Worm (Caenorhabditis elegans) whole organism, early embryonic: ENCODE data around the gene C06A1.6.

ENCODE experiments used
- B0310.2 ChIP-seq: sonication (generic microtip); optimal IDR thresholded peaks from 2 replicates; lab custom pipeline; 2016; ENCODE audit warnings: mild to moderate bottlenecking, missing genetic modification characterization, missing compliant biosample characterization
- F13C5.2 ChIP-seq: sonication (generic microtip); optimal IDR thresholded peaks from 2 replicates; lab custom pipeline; 2017; ENCODE audit warnings: mild to moderate bottlenecking, missing genetic modification characterization, inconsistent platforms, missing compliant biosample characterization
- aly-1 ChIP-seq: sonication (generic microtip); optimal IDR thresholded peaks from 2 replicates; lab custom pipeline; 2016; ENCODE audit warnings: missing genetic modification characterization, missing compliant biosample characterization
- ama-1 ChIP-seq: fragments of 150-350 bp; optimal IDR thresholded peaks from 2 replicates; lab custom pipeline; 2014
- ceh-13 ChIP-seq: fragments of 200-800 bp; sonication (Bioruptor generic); optimal IDR thresholded peaks from 2 replicates; lab custom pipeline; 2018; ENCODE audit warnings: mild to moderate bottlenecking, missing genetic modification characterization, missing compliant biosample characterization
- ceh-36 ChIP-seq: sonication (generic microtip); optimal IDR thresholded peaks from 2 replicates; lab custom pipeline; 2016; ENCODE audit warnings: missing genetic modification characterization, inconsistent platforms, missing compliant biosample characterization
- ets-7 ChIP-seq: sonication (generic microtip); optimal IDR thresholded peaks from 2 replicates; lab custom pipeline; 2016; ENCODE audit warnings: missing genotype, missing genetic modification characterization, missing compliant biosample characterization
- flt-1 ChIP-seq: fragments of 200-800 bp; sonication (Bioruptor generic); IDR thresholded peaks from 2 replicates; pipeline ENCODE4 v1.3.6; 2022; ENCODE audit warnings: missing genetic modification characterization, missing compliant biosample characterization
- hmbx-1 ChIP-seq: sonication (generic microtip); optimal IDR thresholded peaks from 2 replicates; lab custom pipeline; 2016; ENCODE audit warnings: mild to moderate bottlenecking, missing genetic modification characterization, missing compliant biosample characterization
- hmg-4 ChIP-seq: fragments of 200-800 bp; sonication (Bioruptor generic); optimal IDR thresholded peaks from 2 replicates; lab custom pipeline; 2018; ENCODE audit warnings: mild to moderate bottlenecking, missing genetic modification characterization, missing compliant biosample characterization
- hnd-1 ChIP-seq: sonication (generic microtip); optimal IDR thresholded peaks from 2 replicates; lab custom pipeline; 2016; ENCODE audit warnings: missing genetic modification characterization, missing compliant biosample characterization
- pes-1 ChIP-seq: fragments of 200-800 bp; sonication (Bioruptor generic); IDR thresholded peaks from 2 replicates; pipeline ENCODE4 v1.3.6; 2022; ENCODE audit warnings: missing genetic modification reagents, missing genetic modification characterization, missing compliant biosample characterization
- scrt-1 ChIP-seq: fragments of 200-800 bp; sonication (Bioruptor generic); IDR thresholded peaks from 2 replicates; pipeline ENCODE4 v1.3.6; 2022; ENCODE audit warnings: missing genetic modification characterization, missing compliant biosample characterization
- sea-1 ChIP-seq: fragments of 200-800 bp; sonication (Bioruptor generic); conservative IDR thresholded peaks from 2 replicates; pipeline ENCODE4 v1.3.6; 2022; ENCODE audit warnings: missing genetic modification characterization, missing compliant biosample characterization
- tbx-11 ChIP-seq: fragments of 200-800 bp; sonication (Bioruptor generic); IDR thresholded peaks from 2 replicates; pipeline ENCODE4 v1.3.6; 2022; ENCODE audit warnings: missing genetic modification characterization, missing compliant biosample characterization
- tbx-37 ChIP-seq: fragments of 200-800 bp; sonication (Bioruptor generic); conservative IDR thresholded peaks from 2 replicates; pipeline ENCODE4 v1.3.6; 2022; ENCODE audit warnings: missing genetic modification reagents, missing genetic modification characterization, missing compliant biosample characterization
- tra-4 ChIP-seq: sonication (generic microtip); optimal IDR thresholded peaks from 2 replicates; lab custom pipeline; 2017; ENCODE audit warnings: missing genetic modification characterization, missing compliant biosample characterization

Gene C06A1.6

ce11 chrII:10524374-10524773 lies 40.1 kb downstream of the C06A1.6 start, which contains the start of gene F59B10.6:
TSS of gene F59B10.6 (minus strand) at chrII:10524474.
- TF ChIP-seq tbx-11 (GFP tag; lab: Robert Waterston, UW) (no peak), F13C5.2 (tag; lab: Kevin White, UChicago) (no peak), ceh-36 (tag; lab: Kevin White, UChicago) (no peak), hnd-1 (tag; lab: Kevin White, UChicago) (no peak), sea-1 (GFP tag; lab: Robert Waterston, UW) (no peak), tra-4 (no peak), B0310.2 (tag; lab: Kevin White, UChicago) (no peak), ceh-13 (GFP tag; lab: Kevin White, UChicago) (no peak), hmbx-1 (tag; lab: Kevin White, UChicago) (no peak), scrt-1 (GFP tag; lab: Robert Waterston, UW) (no peak), tbx-37 (no peak), ama-1 (lab: Kevin White, UChicago) (no peak), flt-1 (no peak), pes-1 (no peak), hmg-4 (GFP tag; lab: Kevin White, UChicago) (no peak), ets-7 (no peak), aly-1 (tag; lab: Kevin White, UChicago) (no peak)

- TF ChIP-seq ets-7 (no peak), sea-1 (GFP tag; lab: Robert Waterston, UW) (no peak), hnd-1 (tag; lab: Kevin White, UChicago) (no peak), pes-1 (no peak), ceh-13 (GFP tag; lab: Kevin White, UChicago) (no peak), aly-1 (tag; lab: Kevin White, UChicago) (no peak), hmg-4 (GFP tag; lab: Kevin White, UChicago) (no peak), tbx-11 (GFP tag; lab: Robert Waterston, UW) (no peak), tbx-37 (no peak), tra-4 (no peak), ceh-36 (tag; lab: Kevin White, UChicago) (no peak), hmbx-1 (tag; lab: Kevin White, UChicago) (no peak), F13C5.2 (tag; lab: Kevin White, UChicago) (no peak), scrt-1 (GFP tag; lab: Robert Waterston, UW) (no peak), flt-1 (no peak), ama-1 (lab: Kevin White, UChicago) (no peak)
Measured at ce11 chrII:10523583-10523982, 40.9 kb downstream of the C06A1.6 start, which contains the start of gene F59B10.5. TSS of gene F59B10.5 (minus strand) at chrII:10523683.

ce11 chrII:10523031-10523430 lies 41.4 kb downstream of the C06A1.6 start:
- TF ChIP-seq B0310.2 (tag; lab: Kevin White, UChicago) = no peak
- TF ChIP-seq ama-1 (lab: Kevin White, UChicago) = no peak
- no peak for TF ChIP-seq pes-1
- no peak for TF ChIP-seq scrt-1 (GFP tag; lab: Robert Waterston, UW)

ce11 chrII:10519863-10520262 lies 44.6 kb downstream of the C06A1.6 start:
- TF ChIP-seq ceh-36 (tag; lab: Kevin White, UChicago) (no peak), ceh-13 (GFP tag; lab: Kevin White, UChicago) (no peak), hnd-1 (tag; lab: Kevin White, UChicago) (no peak), sea-1 (GFP tag; lab: Robert Waterston, UW) (no peak), B0310.2 (tag; lab: Kevin White, UChicago) (no peak), hmbx-1 (tag; lab: Kevin White, UChicago) (no peak), tra-4 (no peak), ets-7 (no peak)

ce11 chrII:10519017-10519416 lies 45.5 kb downstream of the C06A1.6 start, which contains the start of gene F59B10.4:
TSS of gene F59B10.4 (minus strand) at chrII:10519117.
- no peak for TF ChIP-seq hmg-4 (GFP tag; lab: Kevin White, UChicago)
- no peak for TF ChIP-seq flt-1
- TF ChIP-seq tra-4 = no peak
- TF ChIP-seq hmbx-1 (tag; lab: Kevin White, UChicago) = no peak
- TF ChIP-seq ceh-13 (GFP tag; lab: Kevin White, UChicago) = no peak

- no peak for TF ChIP-seq flt-1
- TF ChIP-seq ceh-13 (GFP tag; lab: Kevin White, UChicago) = no peak
- no peak for TF ChIP-seq ceh-36 (tag; lab: Kevin White, UChicago)
- TF ChIP-seq hnd-1 (tag; lab: Kevin White, UChicago) = no peak
- no peak for TF ChIP-seq ets-7
- no peak for TF ChIP-seq sea-1 (GFP tag; lab: Robert Waterston, UW)
Measured at ce11 chrII:10516375-10516774, 48.1 kb downstream of the C06A1.6 start.

- TF ChIP-seq aly-1 (tag; lab: Kevin White, UChicago) (no peak), ama-1 (lab: Kevin White, UChicago) (no peak), hmbx-1 (tag; lab: Kevin White, UChicago) (no peak), tra-4 (no peak), tbx-11 (GFP tag; lab: Robert Waterston, UW) (no peak), sea-1 (GFP tag; lab: Robert Waterston, UW) (no peak)
Measured at ce11 chrII:10515422-10515821, 49.1 kb downstream of the C06A1.6 start.
